Worm (Caenorhabditis elegans): ENCODE measurements around the gene F02C12.1.

F02C12.1 gene

ce11 chrX:13401783-13402182 lies at the start of gene F02C12.1:
Gene F02C12.1, plus strand, starts transcription at chrX:13402083.
- TF ChIP-seq hnd-1 (tag; optimal IDR thresholded peaks at IDR 0.05) = no peak
- TF ChIP-seq pes-1 (GFP tag; IDR thresholded peaks at IDR 0.05) = no peak
- no peak for TF ChIP-seq hmbx-1 (tag; optimal IDR thresholded peaks at IDR 0.05)
- TF ChIP-seq ceh-13 (GFP tag; optimal IDR thresholded peaks at IDR 0.05) = no peak
- TF ChIP-seq ets-7 (tag; optimal IDR thresholded peaks at IDR 0.05) = no peak
- no peak for TF ChIP-seq ama-1 (optimal IDR thresholded peaks at IDR 0.05)
- no peak for TF ChIP-seq scrt-1 (GFP tag; IDR thresholded peaks at IDR 0.05)
- TF ChIP-seq sea-1 (GFP tag; conservative IDR thresholded peaks at IDR 0.05) = no peak
- no peak for TF ChIP-seq tbx-11 (GFP tag; IDR thresholded peaks at IDR 0.05)

ce11 chrX:13352164-13352563 lies 49.7 kb upstream of the F02C12.1 start:
- TF ChIP-seq hmg-4 (GFP tag; optimal IDR thresholded peaks at IDR 0.05) = no peak
- TF ChIP-seq ceh-13 (GFP tag; optimal IDR thresholded peaks at IDR 0.05) = no peak
- no peak for TF ChIP-seq B0310.2 (tag; optimal IDR thresholded peaks at IDR 0.05)
- TF ChIP-seq scrt-1 (GFP tag; IDR thresholded peaks at IDR 0.05) = no peak
- TF ChIP-seq ama-1 (optimal IDR thresholded peaks at IDR 0.05) = no peak
- no peak for TF ChIP-seq hmbx-1 (tag; optimal IDR thresholded peaks at IDR 0.05)
- no peak for TF ChIP-seq ets-7 (tag; optimal IDR thresholded peaks at IDR 0.05)
- TF ChIP-seq tbx-11 (GFP tag; IDR thresholded peaks at IDR 0.05) = no peak
- TF ChIP-seq aly-1 (tag; optimal IDR thresholded peaks at IDR 0.05) = no peak
- TF ChIP-seq ceh-36 (tag; optimal IDR thresholded peaks at IDR 0.05) = no peak
- no peak for TF ChIP-seq tbx-37 (GFP tag; conservative IDR thresholded peaks at IDR 0.05)
- no peak for TF ChIP-seq tra-4 (tag; optimal IDR thresholded peaks at IDR 0.05)
- no peak for TF ChIP-seq flt-1 (GFP tag; IDR thresholded peaks at IDR 0.05)
- no peak for TF ChIP-seq hnd-1 (tag; optimal IDR thresholded peaks at IDR 0.05)
- no peak for TF ChIP-seq sea-1 (GFP tag; conservative IDR thresholded peaks at IDR 0.05)
- no peak for TF ChIP-seq pes-1 (GFP tag; IDR thresholded peaks at IDR 0.05)
- TF ChIP-seq F13C5.2 (tag; optimal IDR thresholded peaks at IDR 0.05) = no peak

ce11 chrX:13353530-13353929 lies 48.4 kb upstream of the F02C12.1 start:
- TF ChIP-seq scrt-1 (GFP tag; IDR thresholded peaks at IDR 0.05) (no peak), hnd-1 (tag; optimal IDR thresholded peaks at IDR 0.05) (no peak), hmbx-1 (tag; optimal IDR thresholded peaks at IDR 0.05) (no peak), F13C5.2 (tag; optimal IDR thresholded peaks at IDR 0.05) (no peak), hmg-4 (GFP tag; optimal IDR thresholded peaks at IDR 0.05) (no peak), aly-1 (tag; optimal IDR thresholded peaks at IDR 0.05) (no peak), sea-1 (GFP tag; conservative IDR thresholded peaks at IDR 0.05) (no peak), flt-1 (GFP tag; IDR thresholded peaks at IDR 0.05) (no peak), ama-1 (optimal IDR thresholded peaks at IDR 0.05) (no peak), ceh-13 (GFP tag; optimal IDR thresholded peaks at IDR 0.05) (no peak)

ce11 chrX:13354672-13355407 lies 47.0 kb upstream of the F02C12.1 start:
- TF ChIP-seq F13C5.2 (tag; optimal IDR thresholded peaks at IDR 0.05) (no peak), hmg-4 (GFP tag; optimal IDR thresholded peaks at IDR 0.05) (no peak), hmbx-1 (tag; optimal IDR thresholded peaks at IDR 0.05) (no peak), ets-7 (tag; optimal IDR thresholded peaks at IDR 0.05) (no peak), ceh-36 (tag; optimal IDR thresholded peaks at IDR 0.05) (no peak), aly-1 (tag; optimal IDR thresholded peaks at IDR 0.05) (no peak), tra-4 (tag; optimal IDR thresholded peaks at IDR 0.05) (no peak), B0310.2 (tag; optimal IDR thresholded peaks at IDR 0.05) (no peak), flt-1 (GFP tag; IDR thresholded peaks at IDR 0.05) (no peak), scrt-1 (GFP tag; IDR thresholded peaks at IDR 0.05) (no peak), sea-1 (GFP tag; conservative IDR thresholded peaks at IDR 0.05) (no peak), pes-1 (GFP tag; IDR thresholded peaks at IDR 0.05) (no peak), ceh-13 (GFP tag; optimal IDR thresholded peaks at IDR 0.05) (no peak), tbx-37 (GFP tag; conservative IDR thresholded peaks at IDR 0.05) (no peak), hnd-1 (tag; optimal IDR thresholded peaks at IDR 0.05) (no peak), ama-1 (optimal IDR thresholded peaks at IDR 0.05) (no peak), tbx-11 (GFP tag; IDR thresholded peaks at IDR 0.05) (no peak)

- no peak for TF ChIP-seq ceh-13 (GFP tag; optimal IDR thresholded peaks at IDR 0.05)
These were observed 45.4 kb upstream of the F02C12.1 start for ce11 chrX:13356469-13356868.

- TF ChIP-seq ceh-36 (tag; optimal IDR thresholded peaks at IDR 0.05) = no peak
- no peak for TF ChIP-seq ceh-13 (GFP tag; optimal IDR thresholded peaks at IDR 0.05)
- no peak for TF ChIP-seq pes-1 (GFP tag; IDR thresholded peaks at IDR 0.05)
- no peak for TF ChIP-seq ama-1 (optimal IDR thresholded peaks at IDR 0.05)
- no peak for TF ChIP-seq tbx-11 (GFP tag; IDR thresholded peaks at IDR 0.05)
- TF ChIP-seq aly-1 (tag; optimal IDR thresholded peaks at IDR 0.05) = no peak
- no peak for TF ChIP-seq tra-4 (tag; optimal IDR thresholded peaks at IDR 0.05)
- TF ChIP-seq flt-1 (GFP tag; IDR thresholded peaks at IDR 0.05) = no peak
- no peak for TF ChIP-seq hmg-4 (GFP tag; optimal IDR thresholded peaks at IDR 0.05)
- TF ChIP-seq tbx-37 (GFP tag; conservative IDR thresholded peaks at IDR 0.05) = no peak
- no peak for TF ChIP-seq B0310.2 (tag; optimal IDR thresholded peaks at IDR 0.05)
- no peak for TF ChIP-seq hnd-1 (tag; optimal IDR thresholded peaks at IDR 0.05)
- no peak for TF ChIP-seq scrt-1 (GFP tag; IDR thresholded peaks at IDR 0.05)
- no peak for TF ChIP-seq sea-1 (GFP tag; conservative IDR thresholded peaks at IDR 0.05)
- no peak for TF ChIP-seq ets-7 (tag; optimal IDR thresholded peaks at IDR 0.05)
- TF ChIP-seq hmbx-1 (tag; optimal IDR thresholded peaks at IDR 0.05) = no peak
These were observed 44.2 kb upstream of the F02C12.1 start for ce11 chrX:13357673-13358072.

ce11 chrX:13358573-13358972 lies 43.3 kb upstream of the F02C12.1 start:
- TF ChIP-seq hnd-1 (tag; optimal IDR thresholded peaks at IDR 0.05) (no peak), ets-7 (tag; optimal IDR thresholded peaks at IDR 0.05) (no peak), scrt-1 (GFP tag; IDR thresholded peaks at IDR 0.05) (no peak), pes-1 (GFP tag; IDR thresholded peaks at IDR 0.05) (no peak), hmbx-1 (tag; optimal IDR thresholded peaks at IDR 0.05) (no peak), tra-4 (tag; optimal IDR thresholded peaks at IDR 0.05) (no peak), sea-1 (GFP tag; conservative IDR thresholded peaks at IDR 0.05) (no peak), tbx-37 (GFP tag; conservative IDR thresholded peaks at IDR 0.05) (no peak)
